Fruit fly (Drosophila melanogaster) whole organism, embryonic: ENCODE data around the gene CtBP.

Source experiments
- ATbp ChIP-seq: fragments of 200-800 bp; sonication (Bioruptor generic); optimal IDR thresholded peaks from 2 replicates; lab custom pipeline; 2017; ENCODE audit warnings: missing biosample characterization, mild to moderate bottlenecking, missing genetic modification characterization, missing genetic modification reagents
- B-H2 ChIP-seq: fragments of 200-800 bp; sonication (Bioruptor generic); optimal IDR thresholded peaks from 2 replicates; lab custom pipeline; 2018; ENCODE audit warnings: missing biosample characterization, mild to moderate bottlenecking, missing genetic modification characterization
- CG10267 ChIP-seq: fragments of 200-800 bp; sonication (Bioruptor generic); optimal IDR thresholded peaks from 2 replicates; lab custom pipeline; 2018; ENCODE audit warnings: missing biosample characterization, mild to moderate bottlenecking, missing genetic modification characterization, moderate library complexity
- CG10462 ChIP-seq: fragments of 200-800 bp; sonication (Bioruptor generic); optimal IDR thresholded peaks from 2 replicates; lab custom pipeline; 2016; ENCODE audit warnings: missing biosample characterization, missing genetic modification characterization
- CG11504 ChIP-seq: fragments of 200-800 bp; sonication (Bioruptor generic); optimal IDR thresholded peaks from 3 replicates; lab custom pipeline; 2019; ENCODE audit warnings: missing biosample characterization, mild to moderate bottlenecking, missing genetic modification characterization, moderate library complexity
- CG12071 ChIP-seq: fragments of 200-800 bp; sonication (Bioruptor generic); optimal IDR thresholded peaks from 3 replicates; lab custom pipeline; 2018; ENCODE audit warnings: missing biosample characterization, mild to moderate bottlenecking, missing genetic modification characterization
- CG12299 ChIP-seq: fragments of 200-800 bp; sonication (Bioruptor generic); optimal IDR thresholded peaks from 2 replicates; lab custom pipeline; 2018; ENCODE audit warnings: missing biosample characterization, mild to moderate bottlenecking, missing genetic modification characterization
- CG13424 ChIP-seq: fragments of 200-800 bp; sonication (Bioruptor generic); optimal IDR thresholded peaks from 2 replicates; lab custom pipeline; 2019; ENCODE audit warnings: missing biosample characterization, mild to moderate bottlenecking, missing genetic modification characterization, moderate library complexity
- CG14050 ChIP-seq: fragments of 200-800 bp; sonication (Bioruptor generic); IDR thresholded peaks from 3 replicates; pipeline ENCODE4 v1.3.6; 2022; ENCODE audit warnings: missing biosample characterization, missing genetic modification characterization
- CG14860 ChIP-seq: fragments of 200-800 bp; sonication (Bioruptor generic); IDR thresholded peaks from 3 replicates; pipeline ENCODE4 v1.3.6; 2022; ENCODE audit warnings: missing biosample characterization, missing genetic modification characterization; ENCODE audit not compliant: partially characterized antibody
- CG15073 ChIP-seq: fragments of 200-800 bp; sonication (Bioruptor generic); optimal IDR thresholded peaks from 2 replicates; lab custom pipeline; 2016; ENCODE audit warnings: missing biosample characterization, missing genetic modification characterization
- CG16779 ChIP-seq: fragments of 200-800 bp; sonication (Bioruptor generic); IDR thresholded peaks from 2 replicates; pipeline ENCODE4 v1.3.6; 2022; ENCODE audit warnings: missing biosample characterization, missing genetic modification characterization
- CG17361 ChIP-seq: fragments of 200-800 bp; sonication (Bioruptor generic); IDR thresholded peaks from 3 replicates; pipeline ENCODE4 v1.3.6; 2022; ENCODE audit warnings: missing biosample characterization, missing genetic modification characterization
- CG18599 ChIP-seq: fragments of 200-800 bp; sonication (Bioruptor generic); optimal IDR thresholded peaks from 3 replicates; lab custom pipeline; 2017; ENCODE audit warnings: missing biosample characterization, missing genetic modification characterization, mild to moderate bottlenecking, moderate library complexity, missing genetic modification reagents
- CG2712 ChIP-seq: fragments of 200-800 bp; optimal IDR thresholded peaks from 3 replicates; lab custom pipeline; 2019; ENCODE audit warnings: missing biosample characterization, mild to moderate bottlenecking, missing genetic modification characterization, moderate library complexity
- CG30020 ChIP-seq: fragments of 200-800 bp; optimal IDR thresholded peaks from 2 replicates; lab custom pipeline; 2019; ENCODE audit warnings: missing biosample characterization, mild to moderate bottlenecking, missing genetic modification characterization, moderate library complexity
- CG31441 ChIP-seq: fragments of 200-800 bp; sonication (Bioruptor generic); IDR thresholded peaks from 2 replicates; pipeline ENCODE4 v1.3.6; 2022; ENCODE audit warnings: missing biosample characterization, missing genetic modification characterization
- CG32767 ChIP-seq: fragments of 200-800 bp; sonication (Bioruptor generic); IDR thresholded peaks from 2 replicates; pipeline ENCODE4 v1.3.6; 2022; ENCODE audit warnings: missing biosample characterization, missing genetic modification characterization
- CG3281 ChIP-seq: fragments of 200-800 bp; sonication (Bioruptor generic); optimal IDR thresholded peaks from 3 replicates; lab custom pipeline; 2017; ENCODE audit warnings: missing biosample characterization, mild to moderate bottlenecking, missing genetic modification characterization
- CG4360 ChIP-seq: fragments of 200-800 bp; sonication (Bioruptor generic); IDR thresholded peaks from 2 replicates; pipeline ENCODE4 v1.3.6; 2022; ENCODE audit warnings: missing biosample characterization, missing genetic modification characterization
- CG4854 ChIP-seq: fragments of 200-800 bp; sonication (Bioruptor generic); optimal IDR thresholded peaks from 2 replicates; lab custom pipeline; 2016; ENCODE audit warnings: missing biosample characterization, missing genetic modification characterization, inconsistent platforms
- CG6272 ChIP-seq: fragments of 200-800 bp; sonication (Bioruptor generic); IDR thresholded peaks from 2 replicates; pipeline ENCODE4 v1.3.6; 2022; ENCODE audit warnings: missing biosample characterization, missing genetic modification characterization
- CG6791 ChIP-seq: fragments of 200-800 bp; sonication (Bioruptor generic); IDR thresholded peaks from 3 replicates; pipeline ENCODE4 v1.3.6; 2022; ENCODE audit warnings: missing biosample characterization, missing genetic modification characterization; ENCODE audit not compliant: partially characterized antibody
- CG8359 ChIP-seq: fragments of 200-800 bp; sonication (Bioruptor generic); optimal IDR thresholded peaks from 2 replicates; lab custom pipeline; 2017; ENCODE audit warnings: missing biosample characterization, mild to moderate bottlenecking, missing genetic modification characterization, borderline replicate concordance
- CG9727 ChIP-seq: fragments of 200-800 bp; sonication (Bioruptor generic); optimal IDR thresholded peaks from 3 replicates; lab custom pipeline; 2017; ENCODE audit warnings: missing biosample characterization, mild to moderate bottlenecking, missing genetic modification characterization
- Dek ChIP-seq: fragments of 200-800 bp; sonication (Bioruptor generic); optimal IDR thresholded peaks from 3 replicates; lab custom pipeline; 2019; ENCODE audit warnings: missing biosample characterization, mild to moderate bottlenecking, missing genetic modification characterization, moderate library complexity
- Doc3 ChIP-seq: fragments of 200-800 bp; sonication (Bioruptor generic); IDR thresholded peaks from 3 replicates; pipeline ENCODE4 v1.3.6; 2022; ENCODE audit warnings: missing biosample characterization, missing genetic modification characterization; ENCODE audit not compliant: partially characterized antibody
- Fer1 ChIP-seq: fragments of 200-800 bp; sonication (Bioruptor generic); optimal IDR thresholded peaks from 2 replicates; lab custom pipeline; 2017; ENCODE audit warnings: missing biosample characterization, mild to moderate bottlenecking, missing genetic modification characterization
- Gug ChIP-seq: fragments of 200-800 bp; sonication (Bioruptor generic); IDR thresholded peaks from 4 replicates; pipeline ENCODE4 v1.3.6; 2022; ENCODE audit warnings: missing biosample characterization, missing genetic modification characterization
- Hmr ChIP-seq: fragments of 200-800 bp; sonication (Bioruptor generic); optimal IDR thresholded peaks from 3 replicates; lab custom pipeline; 2017; ENCODE audit warnings: mild to moderate bottlenecking, missing biosample characterization, missing genetic modification reagents, missing genetic modification characterization
- MBD-R2 ChIP-seq: fragments of 200-800 bp; sonication (Bioruptor generic); IDR thresholded peaks from 2 replicates; pipeline ENCODE4 v1.3.6; 2022; ENCODE audit warnings: missing biosample characterization, missing genetic modification characterization
- MTF-1 ChIP-seq: fragments of 200-800 bp; sonication (Bioruptor generic); optimal IDR thresholded peaks from 2 replicates; lab custom pipeline; 2018; ENCODE audit warnings: missing biosample characterization, mild to moderate bottlenecking, missing genetic modification characterization, borderline replicate concordance
- Meics ChIP-seq: fragments of 200-800 bp; sonication (Bioruptor generic); optimal IDR thresholded peaks from 2 replicates; lab custom pipeline; 2017; ENCODE audit warnings: missing biosample characterization, mild to moderate bottlenecking, missing genetic modification characterization
- Opbp ChIP-seq: fragments of 200-800 bp; sonication (Bioruptor generic); IDR thresholded peaks from 3 replicates; pipeline ENCODE4 v1.3.6; 2022; ENCODE audit warnings: missing biosample characterization, missing genetic modification characterization; ENCODE audit not compliant: partially characterized antibody
- TFAM ChIP-seq: fragments of 200-800 bp; sonication (Bioruptor generic); optimal IDR thresholded peaks from 2 replicates; lab custom pipeline; 2017; ENCODE audit warnings: missing biosample characterization, missing genetic modification characterization, inconsistent platforms
- aop ChIP-seq: fragments of 200-800 bp; sonication (Bioruptor generic); IDR thresholded peaks from 2 replicates; pipeline ENCODE4 v1.3.6; 2022; ENCODE audit warnings: missing biosample characterization, missing genetic modification characterization
- bigmax ChIP-seq: fragments of 200-800 bp; sonication (Bioruptor generic); optimal IDR thresholded peaks from 2 replicates; lab custom pipeline; 2018; ENCODE audit warnings: missing biosample characterization, mild to moderate bottlenecking, missing genetic modification characterization
- cas ChIP-seq: fragments of 200-800 bp; sonication (Bioruptor generic); IDR thresholded peaks from 2 replicates; pipeline ENCODE4 v1.3.6; 2022; ENCODE audit warnings: missing biosample characterization, missing genetic modification characterization
- caup ChIP-seq: fragments of 200-800 bp; sonication (Bioruptor generic); optimal IDR thresholded peaks from 3 replicates; lab custom pipeline; 2017; ENCODE audit warnings: missing biosample characterization, mild to moderate bottlenecking, missing genetic modification characterization, moderate library complexity; ENCODE audit not compliant: severe bottlenecking
- ham ChIP-seq: fragments of 200-800 bp; sonication (Bioruptor generic); IDR thresholded peaks from 2 replicates; pipeline ENCODE4 v1.3.6; 2022; ENCODE audit warnings: missing biosample characterization, missing genetic modification characterization
- hb ChIP-seq: fragments of 200-800 bp; sonication (Bioruptor generic); IDR thresholded peaks from 3 replicates; pipeline ENCODE4 v1.3.6; 2022; ENCODE audit warnings: missing biosample characterization, missing genetic modification characterization; ENCODE audit not compliant: partially characterized antibody
- lab ChIP-seq: fragments of 200-800 bp; sonication (Bioruptor generic); optimal IDR thresholded peaks from 3 replicates; lab custom pipeline; 2017; ENCODE audit warnings: missing biosample characterization, missing genetic modification characterization, mild to moderate bottlenecking, moderate library complexity, missing genetic modification reagents
- mirr ChIP-seq: fragments of 200-800 bp; sonication (Bioruptor generic); optimal IDR thresholded peaks from 3 replicates; lab custom pipeline; 2018; ENCODE audit warnings: missing biosample characterization, mild to moderate bottlenecking, missing genetic modification characterization
- row ChIP-seq: fragments of 200-800 bp; sonication (Bioruptor generic); IDR thresholded peaks from 3 replicates; pipeline ENCODE4 v1.3.6; 2022; ENCODE audit warnings: missing biosample characterization, missing genetic modification characterization
- sens ChIP-seq: fragments of 200-800 bp; sonication (Bioruptor generic); peaks from one replicate; lab custom pipeline; 2016; ENCODE audit warnings: missing biosample characterization, missing genetic modification characterization
- sim ChIP-seq: fragments of 200-800 bp; sonication (Bioruptor generic); IDR thresholded peaks from 2 replicates; pipeline ENCODE4 v1.3.6; 2022; ENCODE audit warnings: missing biosample characterization, missing genetic modification characterization
- sr ChIP-seq: fragments of 200-800 bp; sonication (Bioruptor generic); IDR thresholded peaks from 3 replicates; pipeline ENCODE4 v1.3.6; 2022; ENCODE audit warnings: missing biosample characterization, missing genetic modification characterization
- ssp ChIP-seq: fragments of 200-800 bp; sonication (Bioruptor generic); IDR thresholded peaks from 2 replicates; pipeline ENCODE4 v1.3.6; 2022; ENCODE audit warnings: missing biosample characterization, missing genetic modification characterization
- zen ChIP-seq: fragments of 200-800 bp; sonication (Bioruptor generic); optimal IDR thresholded peaks from 3 replicates; lab custom pipeline; 2018; ENCODE audit warnings: missing biosample characterization, mild to moderate bottlenecking, missing genetic modification characterization, moderate library complexity
- zfh1 ChIP-seq: fragments of 200-800 bp; sonication (Bioruptor generic); IDR thresholded peaks from 3 replicates; pipeline ENCODE4 v1.3.6; 2022; ENCODE audit warnings: missing biosample characterization, missing genetic modification characterization

CtBP gene

DNA sequence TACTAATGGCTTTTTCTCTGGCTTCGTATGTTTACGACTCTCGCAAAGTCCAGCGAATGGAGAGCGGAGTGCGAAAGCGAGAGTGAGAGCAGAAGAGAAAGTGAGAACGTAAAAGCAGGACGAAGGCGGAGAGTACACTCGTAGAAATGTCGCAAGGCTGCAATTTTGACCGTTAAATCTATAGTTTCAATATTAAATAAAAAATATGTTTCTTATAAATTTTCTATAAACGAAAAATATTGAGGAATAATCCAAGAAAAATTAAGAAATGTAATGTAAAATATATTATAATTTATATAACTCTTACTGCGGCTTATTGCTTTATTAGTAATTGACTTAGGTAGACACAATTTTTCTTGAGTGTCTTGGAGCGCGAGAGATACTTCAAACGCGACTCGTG lies 37.0 kb upstream of the CtBP start (continued):
- TF ChIP-seq CG6791 (GFP tag; lab: Robert Waterston, UW), result no peak
- peak; percentile 40 for TF ChIP-seq CG11504
- peak; percentile 17 for TF ChIP-seq CG18599 (GFP tag; lab: Kevin White, UChicago)
- TF ChIP-seq ssp, result no peak
- TF ChIP-seq row (GFP tag; lab: Robert Waterston, UW), result peak; percentile 55; the same call in 1 of the 3 replicates
- TF ChIP-seq sens (GFP tag; lab: Kevin White, UChicago), result peak; percentile 28
- no peak for TF ChIP-seq sr (GFP tag; lab: Robert Waterston, UW)
- TF ChIP-seq lab, result peak; percentile 39
- TF ChIP-seq CG32767, result no peak
- no peak for TF ChIP-seq Dek (tag; lab: Kevin White, UChicago)
- no peak for TF ChIP-seq aop (GFP tag; lab: Robert Waterston, UW)
- no peak for TF ChIP-seq CG2712
- TF ChIP-seq bigmax (GFP tag; lab: Kevin White, UChicago), result no peak
- no peak for TF ChIP-seq CG10462
- no peak for TF ChIP-seq CG8359 (GFP tag; lab: Kevin White, UChicago)
- TF ChIP-seq CG3281 (GFP tag; lab: Kevin White, UChicago), result no peak
- TF ChIP-seq CG6272, result no peak
- TF ChIP-seq CG13424 (tag; lab: Kevin White, UChicago), result no peak
- no peak for TF ChIP-seq B-H2 (GFP tag; lab: Kevin White, UChicago)
- TF ChIP-seq CG12299 (tag; lab: Kevin White, UChicago), result no peak
- no peak for TF ChIP-seq CG4360 (GFP tag; lab: Robert Waterston, UW)
- no peak for TF ChIP-seq CG17361
- no peak for TF ChIP-seq CG14860 (GFP tag; lab: Robert Waterston, UW)
- no peak for TF ChIP-seq ATbp (GFP tag; lab: Kevin White, UChicago)
- no peak for TF ChIP-seq CG14050 (GFP tag; lab: Robert Waterston, UW)
- TF ChIP-seq zen, result peak; percentile 35
- TF ChIP-seq cas, result no peak
- TF ChIP-seq TFAM (GFP tag; lab: Kevin White, UChicago), result no peak
- TF ChIP-seq Doc3 (GFP tag; lab: Robert Waterston, UW), result no peak
- no peak for TF ChIP-seq hb (GFP tag; lab: Robert Waterston, UW)
- TF ChIP-seq MBD-R2, result no peak
- peak; percentile 28 for TF ChIP-seq CG9727 (GFP tag; lab: Kevin White, UChicago)
- no peak for TF ChIP-seq ham (GFP tag; lab: Robert Waterston, UW)
- peak; percentile 7 for TF ChIP-seq CG10267 (tag; lab: Kevin White, UChicago)
- TF ChIP-seq Hmr (GFP tag; lab: Kevin White, UChicago), result peak; percentile 24

DNA sequence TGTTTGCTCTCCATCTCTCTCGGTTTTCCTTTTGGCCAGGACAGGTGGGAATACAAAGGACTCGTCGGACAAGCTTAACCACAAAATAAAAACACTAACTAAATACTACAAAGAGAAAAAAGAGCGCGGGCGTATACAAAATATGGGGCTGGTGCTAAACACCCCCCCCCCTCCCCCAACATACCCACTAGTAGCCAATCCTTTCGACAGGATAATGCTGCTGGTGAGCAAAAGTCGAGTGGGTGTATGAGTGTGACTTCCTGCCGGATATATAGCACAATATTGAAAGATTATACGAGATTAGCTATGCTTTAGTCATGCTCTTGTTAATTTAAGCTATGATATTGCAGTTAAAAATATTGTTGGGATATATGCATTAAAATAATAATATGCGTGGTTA lies 36.2 kb upstream of the CtBP start:
- TF ChIP-seq CG2712, result no peak
- no peak for TF ChIP-seq CG30020 (tag; lab: Kevin White, UChicago)

DNA sequence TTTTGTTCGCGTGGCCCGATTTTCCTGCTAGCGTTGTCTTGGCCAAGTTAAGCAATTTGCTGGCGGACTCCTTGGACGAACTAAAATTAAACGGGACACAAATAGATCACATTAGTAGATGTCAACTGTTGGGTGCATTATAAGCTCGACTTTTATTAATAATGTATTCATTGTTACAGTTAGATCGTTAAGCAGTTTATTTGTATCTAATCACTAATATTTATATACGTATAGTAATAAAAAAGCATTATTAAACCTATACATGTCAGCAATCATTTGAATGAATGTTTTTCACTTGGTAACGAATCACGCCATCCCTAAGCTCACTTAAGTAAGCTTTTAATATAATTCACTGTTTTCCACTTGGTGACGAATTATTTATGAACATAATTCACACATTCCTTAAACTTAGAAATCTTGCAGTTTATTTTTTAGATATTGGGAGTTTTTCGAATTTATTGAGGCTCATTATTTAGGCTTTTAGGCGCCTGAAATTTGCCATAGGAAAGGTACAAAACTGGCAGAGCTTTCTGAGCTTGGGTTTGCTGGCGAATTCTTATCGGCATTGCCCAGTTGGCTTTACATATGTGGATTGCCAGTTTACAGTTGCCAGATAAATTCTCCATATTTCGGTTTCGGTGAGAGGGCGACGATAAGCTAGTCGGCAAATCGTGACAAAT lies 33.9 kb upstream of the CtBP start, which contains the start of the genes CG7381 and CG7091:
Gene CG7381, minus strand, starts transcription at position 101 of the 680 bp plus-strand sequence.
Gene CG7091, plus strand, starts transcription at position 630 of the 680 bp plus-strand sequence.
- TF ChIP-seq CG16779 (GFP tag; lab: Robert Waterston, UW) (no peak), CG12071 (GFP tag; lab: Kevin White, UChicago) (no peak), Opbp (GFP tag; lab: Robert Waterston, UW) (no peak), sim (no peak), zfh1 (GFP tag; lab: Robert Waterston, UW) (no peak), Gug (GFP tag; lab: Robert Waterston, UW) (no peak), CG15073 (GFP tag; lab: Kevin White, UChicago) (no peak), Fer1 (no peak), CG31441 (GFP tag; lab: Robert Waterston, UW) (no peak), caup (no peak), mirr (GFP tag; lab: Kevin White, UChicago) (no peak), MTF-1 (GFP tag; lab: Kevin White, UChicago) (no peak), CG4854 (GFP tag; lab: Kevin White, UChicago) (no peak), Meics (GFP tag; lab: Kevin White, UChicago) (no peak)
